Fruit fly (Drosophila melanogaster): ENCODE data around the gene CG1105.

The CG1105 gene

DNA sequence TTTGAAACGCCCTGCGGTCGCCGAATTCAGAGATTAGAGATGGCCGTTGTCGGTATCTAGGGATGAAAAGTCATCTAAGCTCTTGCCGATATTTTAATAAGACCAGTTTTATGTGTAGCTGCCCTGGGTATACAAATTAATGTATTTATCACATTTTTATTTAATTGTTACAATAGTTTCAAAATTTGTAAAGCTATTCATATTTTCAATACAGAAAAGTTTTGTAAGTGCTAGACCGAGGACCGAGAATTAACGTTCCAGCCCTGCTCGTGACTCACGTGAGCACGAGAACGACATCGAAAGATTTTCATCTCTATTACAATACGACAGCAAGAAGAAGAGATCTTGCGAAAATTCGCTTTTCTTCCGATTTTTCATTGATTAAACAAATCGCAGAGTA, at the start of gene CG1105, which contains the start of gene CG1965 (continued):
- TF ChIP-seq D19A (tag; optimal IDR thresholded peaks at IDR 0.05) (peak; percentile 73), pho (GFP tag; optimal IDR thresholded peaks at IDR 0.05) (peak; percentile 95), CG12942 (GFP tag; optimal IDR thresholded peaks at IDR 0.05) (peak; percentile 95), NC2β (GFP tag; optimal IDR thresholded peaks at IDR 0.05) (peak; percentile 92), CG10543 (GFP tag; optimal IDR thresholded peaks at IDR 0.05) (peak; percentile 91), CG10565 (GFP tag; optimal IDR thresholded peaks at IDR 0.05) (peak; percentile 54), unc-4 (GFP tag; IDR thresholded peaks at IDR 0.05; ENCODE audit: partially characterized antibody) (peak; percentile 99), Deaf1 (tag; optimal IDR thresholded peaks at IDR 0.05) (peak; percentile 75), cas (GFP tag; IDR thresholded peaks at IDR 0.05) (peak; percentile 91), tna (GFP tag; IDR thresholded peaks at IDR 0.05; ENCODE audit: partially characterized antibody) (peak; percentile 87), Oaz (GFP tag; IDR thresholded peaks at IDR 0.05) (peak; percentile 91), CG1529 (GFP tag; optimal IDR thresholded peaks at IDR 0.05) (peak; percentile 77), fd3F (GFP tag; optimal IDR thresholded peaks at IDR 0.05) (peak; percentile 90), cato (GFP tag; optimal IDR thresholded peaks at IDR 0.05; ENCODE audit: borderline replicate concordance) (peak; percentile 94), CG31224 (GFP tag; IDR thresholded peaks at IDR 0.05) (peak; percentile 86), grau (tag; optimal IDR thresholded peaks at IDR 0.05) (peak; percentile 92), Opbp (GFP tag; IDR thresholded peaks at IDR 0.05; ENCODE audit: partially characterized antibody) (peak; percentile 95), onecut (GFP tag; IDR thresholded peaks at IDR 0.05) (peak; percentile 82), Antp (GFP tag; optimal IDR thresholded peaks at IDR 0.05) (peak; percentile 91), CG17359 (tag; optimal IDR thresholded peaks at IDR 0.05) (peak; percentile 91), D (optimal IDR thresholded peaks at IDR 0.05) (no peak), D (GFP tag; optimal IDR thresholded peaks at IDR 0.05) (peak; percentile 85), CG14014 (GFP tag; IDR thresholded peaks at IDR 0.05) (peak; percentile 92), CG7357 (GFP tag; IDR thresholded peaks at IDR 0.05) (peak; percentile 83), zfh2 (GFP tag; optimal IDR thresholded peaks at IDR 0.05) (peak; percentile 95), tll (GFP tag; optimal IDR thresholded peaks at IDR 0.05) (peak; percentile 82 to 85), Fer1 (GFP tag; optimal IDR thresholded peaks at IDR 0.05) (peak; percentile 86), Hand (GFP tag; optimal IDR thresholded peaks at IDR 0.05) (peak; percentile 23), Spps (tag; optimal IDR thresholded peaks at IDR 0.05) (peak; percentile 87), CG10321 (GFP tag; IDR thresholded peaks at IDR 0.05) (peak; percentile 67), CG30431 (GFP tag; optimal IDR thresholded peaks at IDR 0.05) (peak; percentile 83), da (GFP tag; optimal IDR thresholded peaks at IDR 0.05) (peak; percentile 84), gfzf (GFP tag; optimal IDR thresholded peaks at IDR 0.05) (peak; percentile 58), tio (GFP tag; optimal IDR thresholded peaks at IDR 0.05) (peak; percentile 90), CG6813 (GFP tag; optimal IDR thresholded peaks at IDR 0.05) (peak; percentile 53), CG42726 (GFP tag; IDR thresholded peaks at IDR 0.05; ENCODE audit: partially characterized antibody) (peak; percentile 93), Neu2 (GFP tag; optimal IDR thresholded peaks at IDR 0.05; ENCODE audit: borderline replicate concordance) (peak; percentile 76), CG5953 (GFP tag; IDR thresholded peaks at IDR 0.05) (peak; percentile 84), CG18262 (tag; optimal IDR thresholded peaks at IDR 0.05) (peak; percentile 90), CG4617 (GFP tag; optimal IDR thresholded peaks at IDR 0.05; ENCODE audit: borderline replicate concordance) (peak; percentile 97), Doc3 (GFP tag; IDR thresholded peaks at IDR 0.05; ENCODE audit: partially characterized antibody) (peak; percentile 100), CG7271 (tag; optimal IDR thresholded peaks at IDR 0.05) (peak; percentile 87), Gsc (GFP tag; IDR thresholded peaks at IDR 0.05) (peak; percentile 86), CG18619 (GFP tag; optimal IDR thresholded peaks at IDR 0.05) (peak; percentile 85), HLH3B (GFP tag; IDR thresholded peaks at IDR 0.05) (peak; percentile 90), CG17568 (GFP tag; optimal IDR thresholded peaks at IDR 0.05) (peak; percentile 69), CG14441 (GFP tag; IDR thresholded peaks at IDR 0.05) (peak; percentile 94), CG9437 (GFP tag; optimal IDR thresholded peaks at IDR 0.05) (peak; percentile 75), Stat92E (GFP tag; optimal IDR thresholded peaks at IDR 0.05) (peak in 1 of 3 experiments; percentile 83), z (GFP tag; IDR thresholded peaks at IDR 0.05) (0 out of 3 replicates have a peak, but pooled peaks have one; percentile 19)
